Fruit fly (Drosophila melanogaster): Measurements from ENCODE around the gene ACXD.

- TF ChIP-seq h (optimal IDR thresholded peaks at IDR 0.05) (no peak), scrt (GFP tag; optimal IDR thresholded peaks at IDR 0.05) (peak; percentile 100), nom (GFP tag; optimal IDR thresholded peaks at IDR 0.05) (no peak), slp2 (GFP tag; optimal IDR thresholded peaks at IDR 0.05) (no peak), ara (GFP tag; IDR thresholded peaks at IDR 0.05) (no peak), NC2α (GFP tag; optimal IDR thresholded peaks at IDR 0.05) (no peak), disco-r (GFP tag; optimal IDR thresholded peaks at IDR 0.05) (no peak), insv (GFP tag; optimal IDR thresholded peaks at IDR 0.05) (no peak), crp (GFP tag; optimal IDR thresholded peaks at IDR 0.05) (no peak), pfk (GFP tag; optimal IDR thresholded peaks at IDR 0.05) (no peak)
Observed at dm6 chr3L:2229172-2229696, 8.2 kb upstream of the ACXD start, which contains the start of gene Oseg2.
